Fruit fly (Drosophila melanogaster) whole organism: ENCODE results near the gene Snx3.
A peak's percentile ranks its signal among the peaks of the same experiment; 100 is the strongest.

Source experiments
- CG8478 ChIP-seq: fragments of >200 bp; optimal IDR thresholded peaks from 2 replicates; lab custom pipeline; 2018; ENCODE audit warnings: inconsistent platforms
- Dll ChIP-seq: fragments of >200 bp; optimal IDR thresholded peaks from 2 replicates; lab custom pipeline; 2017
- EcR ChIP-seq, 2 experiments: fragments of >200 bp; optimal IDR thresholded peaks; 2 replicates each; lab custom pipeline; 2017; ENCODE audit warnings: missing biosample characterization in 2 of 2, missing genetic modification characterization in 2 of 2, missing genetic modification reagents in 2 of 2
- pan ChIP-seq: fragments of >200 bp; optimal IDR thresholded peaks from 2 replicates; lab custom pipeline; 2017
- psq ChIP-seq: fragments of >200 bp; optimal IDR thresholded peaks from 2 replicates; lab custom pipeline; 2017
- usp ChIP-seq: fragments of >200 bp; optimal IDR thresholded peaks from 2 replicates; lab custom pipeline; 2017; ENCODE audit warnings: missing biosample characterization, missing genetic modification characterization, mixed read lengths

The Snx3 gene

dm6 chr3R:12633059-12633458, 5.2 kb downstream of the Snx3 start, which contains the start of gene CG18530:
Gene CG18530, plus strand, starts transcription at chr3R:12633359.
- TF ChIP-seq CG8478 (lab: Kevin White, UChicago): no peak
- TF ChIP-seq usp (GFP tag; lab: Kevin White, UChicago): no peak
- no peak for TF ChIP-seq psq (lab: Kevin White, UChicago)
- TF ChIP-seq Dll (lab: Kevin White, UChicago): no peak
- TF ChIP-seq EcR (GFP tag; optimal IDR thresholded peaks at IDR 0.05; lab: Kevin White, UChicago): no peak
- no peak for TF ChIP-seq pan (lab: Kevin White, UChicago)

dm6 chr3R:12634617-12635016, 6.8 kb downstream of the Snx3 start, which contains the start of gene CG11598:
Gene CG11598, plus strand, starts transcription at chr3R:12634917.
- TF ChIP-seq Dll (lab: Kevin White, UChicago): no peak
- TF ChIP-seq psq (lab: Kevin White, UChicago): no peak
- TF ChIP-seq CG8478 (lab: Kevin White, UChicago): no peak
- TF ChIP-seq usp (GFP tag; lab: Kevin White, UChicago): no peak
- no peak for TF ChIP-seq EcR (GFP tag; optimal IDR thresholded peaks at IDR 0.05; lab: Kevin White, UChicago)
- TF ChIP-seq pan (lab: Kevin White, UChicago): no peak

dm6 chr3R:12636240-12636639, 8.4 kb downstream of the Snx3 start, which contains the start of gene CG11600:
Gene CG11600, plus strand, starts transcription at chr3R:12636540.
- TF ChIP-seq usp (GFP tag; lab: Kevin White, UChicago): no peak
- TF ChIP-seq EcR (GFP tag; optimal IDR thresholded peaks at IDR 0.05; lab: Kevin White, UChicago): no peak
- TF ChIP-seq pan (lab: Kevin White, UChicago): no peak
- TF ChIP-seq CG8478 (lab: Kevin White, UChicago): no peak
- TF ChIP-seq psq (lab: Kevin White, UChicago): no peak
- no peak for TF ChIP-seq Dll (lab: Kevin White, UChicago)

dm6 chr3R:12637961-12638531, 10.2 kb downstream of the Snx3 start, which contains the start of gene CG11608:
Gene CG11608, plus strand, starts transcription at chr3R:12638481.
- TF ChIP-seq CG8478 (lab: Kevin White, UChicago) (no peak), pan (lab: Kevin White, UChicago) (no peak), Dll (lab: Kevin White, UChicago) (no peak), usp (GFP tag; lab: Kevin White, UChicago) (no peak), psq (lab: Kevin White, UChicago) (no peak), EcR (GFP tag; optimal IDR thresholded peaks at IDR 0.05; lab: Kevin White, UChicago) (no peak)

dm6 chr3R:12641620-12642019, 13.8 kb downstream of the Snx3 start:
- TF ChIP-seq CG8478 (lab: Kevin White, UChicago) (no peak), psq (lab: Kevin White, UChicago) (no peak), EcR (GFP tag; optimal IDR thresholded peaks at IDR 0.05; lab: Kevin White, UChicago) (no peak), pan (lab: Kevin White, UChicago) (no peak), Dll (lab: Kevin White, UChicago) (no peak), usp (GFP tag; lab: Kevin White, UChicago) (no peak)

- TF ChIP-seq pan (lab: Kevin White, UChicago) (no peak), Dll (lab: Kevin White, UChicago) (no peak), CG8478 (lab: Kevin White, UChicago) (no peak)
Observed at dm6 chr3R:12642051-12642532, 14.3 kb downstream of the Snx3 start, which contains the start of gene CG6753. Gene CG6753, minus strand, starts transcription at chr3R:12642482.

dm6 chr3R:12644621-12645310, 16.9 kb downstream of the Snx3 start:
- no peak for TF ChIP-seq EcR (GFP tag; optimal IDR thresholded peaks at IDR 0.05; lab: Kevin White, UChicago)
- TF ChIP-seq CG8478 (lab: Kevin White, UChicago): no peak
- TF ChIP-seq Dll (lab: Kevin White, UChicago): no peak
- TF ChIP-seq psq (lab: Kevin White, UChicago): no peak
- TF ChIP-seq pan (lab: Kevin White, UChicago): no peak
- no peak for TF ChIP-seq usp (GFP tag; lab: Kevin White, UChicago)

dm6 chr3R:12645771-12646317, 18.0 kb downstream of the Snx3 start:
- TF ChIP-seq Dll (lab: Kevin White, UChicago) (no peak), psq (lab: Kevin White, UChicago) (no peak), pan (lab: Kevin White, UChicago) (no peak), EcR (GFP tag; optimal IDR thresholded peaks at IDR 0.05; lab: Kevin White, UChicago) (no peak), CG8478 (lab: Kevin White, UChicago) (no peak), usp (GFP tag; lab: Kevin White, UChicago) (no peak)

- TF ChIP-seq EcR (GFP tag; optimal IDR thresholded peaks at IDR 0.05; lab: Kevin White, UChicago) (no peak), CG8478 (lab: Kevin White, UChicago) (no peak)
Observed at dm6 chr3R:12646926-12647325, 19.1 kb downstream of the Snx3 start.

dm6 chr3R:12647348-12647747, 19.5 kb downstream of the Snx3 start:
- no peak for TF ChIP-seq usp (GFP tag; lab: Kevin White, UChicago)
- TF ChIP-seq psq (lab: Kevin White, UChicago): no peak

dm6 chr3R:12647954-12648353, 20.1 kb downstream of the Snx3 start, which contains the start of gene Dtg:
Gene Dtg, plus strand, starts transcription at chr3R:12648058.
- TF ChIP-seq EcR (GFP tag; optimal IDR thresholded peaks at IDR 0.05; lab: Kevin White, UChicago) (peak in 1 of 2 experiments; percentile 30), Dll (lab: Kevin White, UChicago) (no peak)
